Worm (Caenorhabditis elegans): ENCODE results near the gene srh-274.
A peak's percentile ranks its signal among the peaks of the same experiment; 100 is the strongest.
"Not testable (repeated sequence)": the region's sequence is repeated elsewhere in the genome, so short reads cannot be mapped to it uniquely, and the experiment has no call there.

Gene srh-274

ce11 chrII:1001351-1001750, 18.4 kb downstream of the srh-274 start, which contains the start of the genes fbxb-30 and F45D11.5:
Gene fbxb-30, minus strand, starts transcription at chrII:1001451.
Gene F45D11.5, plus strand, starts transcription at chrII:1001702.
- TF ChIP-seq nhr-76 (tag; optimal IDR thresholded peaks at IDR 0.05) = no peak
- TF ChIP-seq rnt-1 (tag; optimal IDR thresholded peaks at IDR 0.05) = no peak
- no peak for TF ChIP-seq isw-1 (GFP tag; IDR thresholded peaks at IDR 0.05)
- no peak for TF ChIP-seq unc-62 (GFP tag; optimal IDR thresholded peaks at IDR 0.05)
- no peak for TF ChIP-seq sptf-1 (tag; optimal IDR thresholded peaks at IDR 0.05)
- TF ChIP-seq unc-30 (tag; optimal IDR thresholded peaks at IDR 0.05) = no peak
- no peak for TF ChIP-seq nhr-28 (tag; optimal IDR thresholded peaks at IDR 0.05)

- TF ChIP-seq lin-39, ztf-4, nhr-12 (tag; optimal IDR thresholded peaks at IDR 0.05): not testable (repeated sequence)
Observed at ce11 chrII:1006375-1006774, 23.4 kb downstream of the srh-274 start, which contains the start of gene F45D11.14. Gene F45D11.14, minus strand, starts transcription at chrII:1006475.

DNA sequence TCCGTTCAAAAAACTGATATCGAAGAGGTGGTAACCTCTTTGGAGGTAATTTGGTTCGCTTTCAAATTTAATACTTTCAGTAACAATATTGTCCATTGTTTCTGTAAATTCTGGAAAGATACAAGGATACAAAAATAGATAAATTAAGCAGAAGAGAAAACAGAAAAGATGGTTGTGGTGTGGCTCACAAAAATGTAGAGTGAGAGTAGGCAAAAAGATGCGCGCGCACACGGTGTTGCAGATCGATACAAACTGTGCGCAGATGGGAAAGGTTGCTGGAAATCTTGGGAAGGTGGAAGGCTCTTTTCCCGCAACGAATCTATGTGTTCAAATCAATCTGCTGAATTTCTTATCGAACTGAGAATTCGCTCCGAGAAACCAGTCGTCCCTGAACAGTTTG, 41.7 kb downstream of the srh-274 start, which contains the start of gene btb-11:
Gene btb-11, minus strand, starts transcription at position 101 of the 400 bp plus-strand sequence.
- TF ChIP-seq lin-14 (GFP tag; optimal IDR thresholded peaks at IDR 0.05); nhr-85 (tag); lin-13 (GFP tag; optimal IDR thresholded peaks at IDR 0.05): not testable (repeated sequence)

ce11 chrII:1026670-1027069, 43.7 kb downstream of the srh-274 start, which contains the start of gene M01D1.12:
Gene M01D1.12, plus strand, starts transcription at chrII:1026970.
- TF ChIP-seq tbx-2 (tag; optimal IDR thresholded peaks at IDR 0.05) = no peak
- no peak for TF ChIP-seq mep-1 (tag; optimal IDR thresholded peaks at IDR 0.05)
- TF ChIP-seq hlh-17 (GFP tag; optimal IDR thresholded peaks at IDR 0.05; ENCODE audit: borderline replicate concordance) = no peak
- TF ChIP-seq unc-30 (tag; optimal IDR thresholded peaks at IDR 0.05) = no peak
- TF ChIP-seq alr-1 (tag; optimal IDR thresholded peaks at IDR 0.05; ENCODE audit: borderline replicate concordance) = no peak
- no peak for TF ChIP-seq lin-14 (GFP tag; optimal IDR thresholded peaks at IDR 0.05)
- TF ChIP-seq egl-13 (tag; optimal IDR thresholded peaks at IDR 0.05) = no peak
- no peak for TF ChIP-seq zip-4 (GFP tag; optimal IDR thresholded peaks at IDR 0.05)
- TF ChIP-seq Y116A8C.19 (tag; optimal IDR thresholded peaks at IDR 0.05; ENCODE audit: borderline replicate concordance) = no peak
- no peak for TF ChIP-seq unc-98 (GFP tag; IDR thresholded peaks at IDR 0.05)
- no peak for TF ChIP-seq dsc-1 (tag; optimal IDR thresholded peaks at IDR 0.05)
- no peak for TF ChIP-seq efl-3 (GFP tag; optimal IDR thresholded peaks at IDR 0.05)
- no peak for TF ChIP-seq nhr-84 (tag; optimal IDR thresholded peaks at IDR 0.05)
- no peak for TF ChIP-seq snu-23 (GFP tag; optimal IDR thresholded peaks at IDR 0.05)

DNA sequence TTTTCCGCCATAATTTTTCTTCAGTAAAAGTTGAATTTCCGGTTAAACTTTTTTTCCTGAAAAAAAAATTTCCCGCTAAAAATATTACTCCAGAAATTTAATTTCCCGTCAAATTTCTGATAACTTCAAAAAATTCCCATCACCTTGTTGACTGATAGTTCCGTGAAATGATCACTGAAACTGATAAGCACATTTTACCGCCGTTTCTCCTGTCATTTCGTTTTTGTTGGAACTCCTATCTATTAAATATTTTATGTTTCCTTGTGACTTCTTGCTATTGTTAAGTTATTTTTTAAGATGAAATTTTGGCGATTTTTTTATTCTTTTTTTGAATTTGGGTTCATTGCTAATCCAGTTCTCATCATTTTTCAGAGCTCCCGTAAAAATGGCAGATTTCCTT, 45.7 kb downstream of the srh-274 start, which contains the start of gene math-34:
Gene math-34, plus strand, starts transcription at position 371 of the 400 bp plus-strand sequence.
- TF ChIP-seq elt-2 (tag; optimal IDR thresholded peaks at IDR 0.05) = peak; percentile 20
- no peak for TF ChIP-seq hlh-17 (GFP tag; optimal IDR thresholded peaks at IDR 0.05; ENCODE audit: borderline replicate concordance)
- no peak for TF ChIP-seq ceh-82 (tag; optimal IDR thresholded peaks at IDR 0.05)
